Fruit fly (Drosophila melanogaster): ENCODE measurements around the gene CG9689.

Gene CG9689

dm6 chrX:9892834-9893233 is 11.1 kb downstream of the CG9689 start (continued):
- TF ChIP-seq Mrtf (GFP tag; IDR thresholded peaks at IDR 0.05) = 0 out of 3 replicates have a peak, but pooled peaks have one; percentile 25
- TF ChIP-seq ci (GFP tag; IDR thresholded peaks at IDR 0.05) = peak; percentile 58; the same call in 1 of the 3 replicates
- no peak for TF ChIP-seq ftz-f1 (GFP tag; optimal IDR thresholded peaks at IDR 0.05)
- peak; percentile 58 for TF ChIP-seq CG1603 (tag; optimal IDR thresholded peaks at IDR 0.05)
- peak; percentile 9 for TF ChIP-seq CG17385 (GFP tag; optimal IDR thresholded peaks at IDR 0.05)
- no peak for TF ChIP-seq gfzf (GFP tag; optimal IDR thresholded peaks at IDR 0.05)
- peak; percentile 33; the same call in 1 of the 2 replicates for TF ChIP-seq CG9932 (GFP tag; IDR thresholded peaks at IDR 0.05)
- TF ChIP-seq Oaz (GFP tag; IDR thresholded peaks at IDR 0.05) = no peak
- 0 out of 2 replicates have a peak, but pooled peaks have one; percentile 20 for TF ChIP-seq E2f2 (GFP tag; IDR thresholded peaks at IDR 0.05)
- TF ChIP-seq pb (GFP tag; optimal IDR thresholded peaks at IDR 0.05) = no peak
- TF ChIP-seq CG6689 (GFP tag; IDR thresholded peaks at IDR 0.05) = peak; percentile 60
- TF ChIP-seq vfl (GFP tag; optimal IDR thresholded peaks at IDR 0.05) = no peak
- TF ChIP-seq pnt (GFP tag; optimal IDR thresholded peaks at IDR 0.05) = peak; percentile 26
- TF ChIP-seq Med (GFP tag) = peak; percentile 80
- TF ChIP-seq CG14667 (GFP tag; IDR thresholded peaks at IDR 0.05) = 0 out of 2 replicates have a peak, but pooled peaks have one; percentile 19
- peak; percentile 11; the same call in 1 of the 2 replicates for TF ChIP-seq CG31224 (GFP tag; IDR thresholded peaks at IDR 0.05)
- 0 out of 3 replicates have a peak, but pooled peaks have one; percentile 34 for TF ChIP-seq CG11093 (GFP tag; IDR thresholded peaks at IDR 0.05)
- peak; percentile 1 to 29 for TF ChIP-seq dpn (GFP tag; optimal IDR thresholded peaks at IDR 0.05)
- no peak for TF ChIP-seq eyg (GFP tag; optimal IDR thresholded peaks at IDR 0.05)
- peak; percentile 34 for TF ChIP-seq unpg (GFP tag; optimal IDR thresholded peaks at IDR 0.05)
- TF ChIP-seq CG7357 (GFP tag; IDR thresholded peaks at IDR 0.05) = no peak
- peak; percentile 49 for TF ChIP-seq ind (GFP tag; optimal IDR thresholded peaks at IDR 0.05)
- TF ChIP-seq ap (GFP tag; IDR thresholded peaks at IDR 0.05) = 0 out of 2 replicates have a peak, but pooled peaks have one; percentile 10
- TF ChIP-seq CG2678 (tag; optimal IDR thresholded peaks at IDR 0.05) = peak; percentile 32
- peak; percentile 23 for TF ChIP-seq tin (GFP tag; optimal IDR thresholded peaks at IDR 0.05)
- peak; percentile 50; the same call in 2 of the 3 replicates for TF ChIP-seq Aef1 (GFP tag; IDR thresholded peaks at IDR 0.05)
- peak; percentile 61 for TF ChIP-seq E2f1 (GFP tag; IDR thresholded peaks at IDR 0.05)
- TF ChIP-seq Doc3 (GFP tag; IDR thresholded peaks at IDR 0.05; ENCODE audit: partially characterized antibody) = no peak
- peak; percentile 45 for TF ChIP-seq CG2120 (GFP tag; optimal IDR thresholded peaks at IDR 0.05)
- TF ChIP-seq Bdp1 (GFP tag; optimal IDR thresholded peaks at IDR 0.05) = no peak
- no peak for TF ChIP-seq aop (GFP tag; IDR thresholded peaks at IDR 0.05)
- TF ChIP-seq Fer3 (tag; optimal IDR thresholded peaks at IDR 0.05) = peak; percentile 34
- TF ChIP-seq dmrt11E (tag; optimal IDR thresholded peaks at IDR 0.05) = no peak
- peak; percentile 55 for TF ChIP-seq sob (GFP tag; IDR thresholded peaks at IDR 0.05)
- 0 out of 3 replicates have a peak, but pooled peaks have one; percentile 43 for TF ChIP-seq zfh1 (GFP tag; IDR thresholded peaks at IDR 0.05)
- no peak for TF ChIP-seq Lim3 (GFP tag; IDR thresholded peaks at IDR 0.05)
- peak; percentile 66 for TF ChIP-seq sens (GFP tag)
- no peak for TF ChIP-seq CG11398 (GFP tag; optimal IDR thresholded peaks at IDR 0.05)
- TF ChIP-seq CG1024 (GFP tag; IDR thresholded peaks at IDR 0.05) = 0 out of 2 replicates have a peak, but pooled peaks have one; percentile 33
- peak; percentile 52; the same call in 2 of the 3 replicates for TF ChIP-seq tgo (GFP tag; IDR thresholded peaks at IDR 0.05)
- peak; percentile 34; the same call in 1 of the 2 replicates for TF ChIP-seq ssp (GFP tag; IDR thresholded peaks at IDR 0.05)
- no peak for TF ChIP-seq NC2α (GFP tag; optimal IDR thresholded peaks at IDR 0.05)
- peak; percentile 22 for TF ChIP-seq CG8388 (GFP tag; optimal IDR thresholded peaks at IDR 0.05)
- TF ChIP-seq z (GFP tag; IDR thresholded peaks at IDR 0.05) = no peak
- TF ChIP-seq H2.0 (GFP tag; IDR thresholded peaks at IDR 0.05) = peak; percentile 55
- peak; percentile 4 for TF ChIP-seq CG18262 (tag; optimal IDR thresholded peaks at IDR 0.05)
- no peak for TF ChIP-seq HmgD (GFP tag; optimal IDR thresholded peaks at IDR 0.05)
- no peak for TF ChIP-seq Stat92E (GFP tag; optimal IDR thresholded peaks at IDR 0.05)
- no peak for TF ChIP-seq shn (GFP tag; optimal IDR thresholded peaks at IDR 0.05)
- peak; percentile 29; the same call in 1 of the 2 replicates for TF ChIP-seq CG32532 (GFP tag; IDR thresholded peaks at IDR 0.05)
